Worm (Caenorhabditis elegans): Measurements from ENCODE around the gene cank-26.

The cank-26 gene

ce11 chrII:3972153-3972552, 2.7 kb downstream of the cank-26 start, which contains the start of gene K10G6.9:
Gene K10G6.9, plus strand, starts transcription at chrII:3972262.
- TF ChIP-seq sox-4 (tag; optimal IDR thresholded peaks at IDR 0.05): no peak
- TF ChIP-seq efl-1 (optimal IDR thresholded peaks at IDR 0.05): no peak
- TF ChIP-seq efl-1 (GFP tag; optimal IDR thresholded peaks at IDR 0.05 in 1 of 2): peak in 1 of 2 experiments; percentile 3
- TF ChIP-seq isw-1 (GFP tag; IDR thresholded peaks at IDR 0.05): no peak
- TF ChIP-seq tlp-1 (tag; optimal IDR thresholded peaks at IDR 0.05): no peak
- TF ChIP-seq aly-2 (tag; optimal IDR thresholded peaks at IDR 0.05): peak; percentile 16
- no peak for TF ChIP-seq unc-86 (tag; optimal IDR thresholded peaks at IDR 0.05)
- no peak for TF ChIP-seq vab-15 (tag; optimal IDR thresholded peaks at IDR 0.05)
- no peak for TF ChIP-seq ztf-11 (tag; optimal IDR thresholded peaks at IDR 0.05)
- no peak for TF ChIP-seq unc-30 (tag; optimal IDR thresholded peaks at IDR 0.05)
- TF ChIP-seq skn-1 (tag; optimal IDR thresholded peaks at IDR 0.05): no peak
- no peak for TF ChIP-seq lin-15B (tag; optimal IDR thresholded peaks at IDR 0.05)
- TF ChIP-seq mdl-1 (tag; optimal IDR thresholded peaks at IDR 0.05): no peak

ce11 chrII:3968808-3969207, 6.1 kb downstream of the cank-26 start:
- TF ChIP-seq lsy-2 (tag; optimal IDR thresholded peaks at IDR 0.05): no peak
- peak; percentile 10 for TF ChIP-seq ceh-8 (GFP tag; optimal IDR thresholded peaks at IDR 0.05)

- no peak for TF ChIP-seq fkh-8 (tag; optimal IDR thresholded peaks at IDR 0.05)
- TF ChIP-seq unc-62 (GFP tag; optimal IDR thresholded peaks at IDR 0.05): no peak
- no peak for TF ChIP-seq nhr-12 (tag; optimal IDR thresholded peaks at IDR 0.05)
- no peak for TF ChIP-seq nhr-90 (tag; optimal IDR thresholded peaks at IDR 0.05; ENCODE audit: poor library complexity)
- no peak for TF ChIP-seq pax-3 (tag; optimal IDR thresholded peaks at IDR 0.05)
- TF ChIP-seq lin-39 (tag; optimal IDR thresholded peaks at IDR 0.05): no peak
- TF ChIP-seq snpc-4 (tag; optimal IDR thresholded peaks at IDR 0.05): no peak
- TF ChIP-seq lin-13 (GFP tag; optimal IDR thresholded peaks at IDR 0.05): no peak
- no peak for TF ChIP-seq unc-98 (GFP tag; IDR thresholded peaks at IDR 0.05)
Observed at ce11 chrII:3968070-3968469, 6.8 kb downstream of the cank-26 start.

ce11 chrII:3967061-3967460, 7.8 kb downstream of the cank-26 start:
- no peak for TF ChIP-seq snu-23 (GFP tag; optimal IDR thresholded peaks at IDR 0.05)
- TF ChIP-seq lin-15B (tag; optimal IDR thresholded peaks at IDR 0.05): no peak
- TF ChIP-seq pag-3 (tag; optimal IDR thresholded peaks at IDR 0.05; ENCODE audit: borderline replicate concordance, insufficient read depth): no peak
- no peak for TF ChIP-seq dsc-1 (tag; optimal IDR thresholded peaks at IDR 0.05)
- TF ChIP-seq nhr-11 (tag; optimal IDR thresholded peaks at IDR 0.05): no peak
- TF ChIP-seq C34B4.2 (tag; optimal IDR thresholded peaks at IDR 0.05): no peak
- TF ChIP-seq unc-130 (tag; optimal IDR thresholded peaks at IDR 0.05): no peak
- TF ChIP-seq unc-62 (GFP tag; optimal IDR thresholded peaks at IDR 0.05): no peak
- no peak for TF ChIP-seq elt-2 (tag; optimal IDR thresholded peaks at IDR 0.05)
- no peak for TF ChIP-seq ama-1 (optimal IDR thresholded peaks at IDR 0.05)
- no peak for TF ChIP-seq zag-1 (tag; optimal IDR thresholded peaks at IDR 0.05)
- TF ChIP-seq ceh-63 (GFP tag; optimal IDR thresholded peaks at IDR 0.05): no peak
- no peak for TF ChIP-seq elt-3 (tag; optimal IDR thresholded peaks at IDR 0.05)
- TF ChIP-seq egl-27 (tag; optimal IDR thresholded peaks at IDR 0.05): no peak
- no peak for TF ChIP-seq unc-30 (tag; optimal IDR thresholded peaks at IDR 0.05)
- TF ChIP-seq ets-5 (GFP tag; IDR thresholded peaks at IDR 0.05): no peak
